Fruit fly (Drosophila melanogaster) whole organism, adult: ENCODE results near the gene soti.

Experiments used
- CG11617 ChIP-seq: fragments of 200-800 bp; sonication (Bioruptor generic); optimal IDR thresholded peaks from 2 replicates; lab custom pipeline; 2017; ENCODE audit warnings: mild to moderate bottlenecking, missing biosample characterization, missing genetic modification reagents, missing genetic modification characterization
- CG12768 ChIP-seq: fragments of 200-800 bp; sonication (Bioruptor generic); optimal IDR thresholded peaks from 2 replicates; lab custom pipeline; 2017; ENCODE audit warnings: missing biosample characterization, missing genetic modification characterization, mild to moderate bottlenecking, moderate library complexity, missing genetic modification reagents
- CG14711 ChIP-seq: fragments of 200-800 bp; sonication (Bioruptor generic); optimal IDR thresholded peaks from 2 replicates; lab custom pipeline; 2018; ENCODE audit warnings: missing biosample characterization, mild to moderate bottlenecking, missing genetic modification characterization, moderate library complexity
- CG1620 ChIP-seq: fragments of 200-800 bp; sonication (Bioruptor generic); optimal IDR thresholded peaks from 2 replicates; lab custom pipeline; 2016; ENCODE audit warnings: missing biosample characterization, missing genetic modification characterization
- CG33017 ChIP-seq: fragments of 200-800 bp; sonication (Bioruptor generic); optimal IDR thresholded peaks from 2 replicates; lab custom pipeline; 2018; ENCODE audit warnings: missing biosample characterization, mild to moderate bottlenecking, missing genetic modification characterization, moderate library complexity
- CG5204 ChIP-seq: fragments of 200-800 bp; sonication (Bioruptor generic); optimal IDR thresholded peaks from 2 replicates; lab custom pipeline; 2016; ENCODE audit warnings: missing biosample characterization, missing genetic modification characterization
- CG7045 ChIP-seq: fragments of 200-800 bp; sonication (Bioruptor generic); optimal IDR thresholded peaks from 2 replicates; lab custom pipeline; 2017; ENCODE audit warnings: missing biosample characterization, mild to moderate bottlenecking, missing genetic modification characterization
- CG7101 ChIP-seq: fragments of 200-800 bp; sonication (Bioruptor generic); optimal IDR thresholded peaks from 2 replicates; lab custom pipeline; 2018; ENCODE audit warnings: missing biosample characterization, mild to moderate bottlenecking, missing genetic modification characterization, moderate library complexity
- Clk ChIP-seq: fragments of 200-800 bp; sonication (Bioruptor generic); optimal IDR thresholded peaks from 2 replicates; lab custom pipeline; 2017; ENCODE audit warnings: missing biosample characterization, missing genetic modification characterization
- Crg-1 ChIP-seq: fragments of 200-800 bp; sonication (Bioruptor generic); optimal IDR thresholded peaks from 2 replicates; lab custom pipeline; 2016; ENCODE audit warnings: missing biosample characterization, missing genetic modification characterization
- Hr96 ChIP-seq: fragments of 200-800 bp; sonication (Bioruptor generic); optimal IDR thresholded peaks from 2 replicates; lab custom pipeline; 2016; ENCODE audit warnings: missing biosample characterization, missing genetic modification characterization
- Mnt ChIP-seq: fragments of 200-800 bp; sonication (Bioruptor generic); optimal IDR thresholded peaks from 2 replicates; lab custom pipeline; 2016; ENCODE audit warnings: missing biosample characterization, mild to moderate bottlenecking, missing genetic modification characterization
- bab1 ChIP-seq: fragments of 200-800 bp; sonication (Bioruptor generic); optimal IDR thresholded peaks from 3 replicates; lab custom pipeline; 2019; ENCODE audit warnings: missing biosample characterization, mild to moderate bottlenecking, missing genetic modification characterization, moderate library complexity
- cic ChIP-seq: fragments of 200-800 bp; sonication (Bioruptor generic); optimal IDR thresholded peaks from 2 replicates; lab custom pipeline; 2017; ENCODE audit warnings: missing biosample characterization, mild to moderate bottlenecking, missing genetic modification characterization, moderate library complexity
- cnc ChIP-seq, 2 experiments: fragments of >200 bp; optimal IDR thresholded peaks; 2 replicates each; lab custom pipeline; 2017
- kay ChIP-seq: fragments of 200-800 bp; sonication (Bioruptor generic); peaks from one replicate; lab custom pipeline; 2016; ENCODE audit warnings: missing biosample characterization, missing genetic modification characterization, borderline replicate concordance
- ovo ChIP-seq: fragments of 200-800 bp; sonication (Bioruptor generic); optimal IDR thresholded peaks from 2 replicates; lab custom pipeline; 2016; ENCODE audit warnings: missing biosample characterization, missing genetic modification characterization
- pad ChIP-seq: fragments of 200-800 bp; sonication (Bioruptor generic); optimal IDR thresholded peaks from 3 replicates; lab custom pipeline; 2017; ENCODE audit warnings: missing biosample characterization, missing genetic modification characterization, mild to moderate bottlenecking, moderate library complexity, missing genetic modification reagents
- tj ChIP-seq: fragments of 200-800 bp; sonication (Bioruptor generic); optimal IDR thresholded peaks from 3 replicates; lab custom pipeline; 2017; ENCODE audit warnings: missing biosample characterization, mild to moderate bottlenecking, missing genetic modification characterization, moderate library complexity
- toe ChIP-seq: fragments of 200-800 bp; sonication (Bioruptor generic); optimal IDR thresholded peaks from 2 replicates; lab custom pipeline; 2016; ENCODE audit warnings: missing biosample characterization, missing genetic modification characterization

The soti gene

dm6 chr3R:14390465-14390864 lies 9.0 kb upstream of the soti start:
- TF ChIP-seq Clk (GFP tag; lab: Kevin White, UChicago) = no peak

- no peak for TF ChIP-seq CG33017 (tag; lab: Kevin White, UChicago)
- no peak for TF ChIP-seq ovo
- TF ChIP-seq CG7045 (GFP tag; lab: Kevin White, UChicago) = no peak
- TF ChIP-seq CG11617 (GFP tag; lab: Kevin White, UChicago) = no peak
- TF ChIP-seq tj (GFP tag; lab: Kevin White, UChicago) = no peak
- no peak for TF ChIP-seq cnc (optimal IDR thresholded peaks at IDR 0.05; lab: Kevin White, UChicago)
- TF ChIP-seq CG7101 (tag; lab: Kevin White, UChicago) = no peak
- no peak for TF ChIP-seq cic (GFP tag; lab: Kevin White, UChicago)
- no peak for TF ChIP-seq CG5204 (GFP tag; lab: Kevin White, UChicago)
- TF ChIP-seq CG14711 (tag; lab: Kevin White, UChicago) = no peak
Measured at dm6 chr3R:14389258-14389657, 7.8 kb upstream of the soti start.

dm6 chr3R:14387840-14388239 lies 6.3 kb upstream of the soti start:
- TF ChIP-seq CG7101 (tag; lab: Kevin White, UChicago) (no peak), Mnt (no peak), CG14711 (tag; lab: Kevin White, UChicago) (no peak), pad (GFP tag; lab: Kevin White, UChicago) (no peak), Clk (GFP tag; lab: Kevin White, UChicago) (no peak)

dm6 chr3R:14386088-14386822 lies 4.8 kb upstream of the soti start:
- no peak for TF ChIP-seq CG33017 (tag; lab: Kevin White, UChicago)
- TF ChIP-seq cnc (optimal IDR thresholded peaks at IDR 0.05; lab: Kevin White, UChicago) = no peak
- no peak for TF ChIP-seq toe (GFP tag; lab: Kevin White, UChicago)
- TF ChIP-seq bab1 = no peak
- TF ChIP-seq CG11617 (GFP tag; lab: Kevin White, UChicago) = no peak
- no peak for TF ChIP-seq Hr96 (GFP tag; lab: Kevin White, UChicago)
- TF ChIP-seq CG7101 (tag; lab: Kevin White, UChicago) = no peak
- no peak for TF ChIP-seq CG1620 (GFP tag; lab: Kevin White, UChicago)
- no peak for TF ChIP-seq pad (GFP tag; lab: Kevin White, UChicago)
- no peak for TF ChIP-seq ovo
- TF ChIP-seq CG12768 = no peak
- no peak for TF ChIP-seq tj (GFP tag; lab: Kevin White, UChicago)
- TF ChIP-seq Clk (GFP tag; lab: Kevin White, UChicago) = no peak

dm6 chr3R:14384502-14384901 lies 3.0 kb upstream of the soti start:
- TF ChIP-seq kay (GFP tag; lab: Kevin White, UChicago) (no peak), ovo (no peak), CG14711 (tag; lab: Kevin White, UChicago) (no peak), Crg-1 (GFP tag; lab: Kevin White, UChicago) (no peak), cnc (optimal IDR thresholded peaks at IDR 0.05; lab: Kevin White, UChicago) (no peak), CG33017 (tag; lab: Kevin White, UChicago) (no peak), bab1 (no peak), toe (GFP tag; lab: Kevin White, UChicago) (no peak), tj (GFP tag; lab: Kevin White, UChicago) (no peak), Mnt (no peak), CG5204 (GFP tag; lab: Kevin White, UChicago) (no peak), CG7045 (GFP tag; lab: Kevin White, UChicago) (no peak), Hr96 (GFP tag; lab: Kevin White, UChicago) (no peak), Clk (GFP tag; lab: Kevin White, UChicago) (no peak)

dm6 chr3R:14382312-14383046 lies 980 bp upstream of the soti start:
- peak; percentile 5 for TF ChIP-seq ovo
- TF ChIP-seq kay (GFP tag; lab: Kevin White, UChicago) = no peak
- no peak for TF ChIP-seq Hr96 (GFP tag; lab: Kevin White, UChicago)
- TF ChIP-seq CG5204 (GFP tag; lab: Kevin White, UChicago) = peak; percentile 39
- peak; percentile 42 for TF ChIP-seq pad (GFP tag; lab: Kevin White, UChicago)
- TF ChIP-seq CG12768 = peak; percentile 76
- TF ChIP-seq CG14711 (tag; lab: Kevin White, UChicago) = peak; percentile 79
- TF ChIP-seq cnc (optimal IDR thresholded peaks at IDR 0.05; lab: Kevin White, UChicago) = no peak
- no peak for TF ChIP-seq Mnt
- peak; percentile 35 for TF ChIP-seq tj (GFP tag; lab: Kevin White, UChicago)
- TF ChIP-seq CG11617 (GFP tag; lab: Kevin White, UChicago) = peak; percentile 66
- TF ChIP-seq Crg-1 (GFP tag; lab: Kevin White, UChicago) = no peak
- TF ChIP-seq CG33017 (tag; lab: Kevin White, UChicago) = peak; percentile 87
- TF ChIP-seq CG7045 (GFP tag; lab: Kevin White, UChicago) = peak; percentile 88
- TF ChIP-seq Clk (GFP tag; lab: Kevin White, UChicago) = peak; percentile 44
- TF ChIP-seq CG1620 (GFP tag; lab: Kevin White, UChicago) = peak; percentile 6
- TF ChIP-seq bab1 = peak; percentile 70
- TF ChIP-seq CG7101 (tag; lab: Kevin White, UChicago) = peak; percentile 80
- no peak for TF ChIP-seq toe (GFP tag; lab: Kevin White, UChicago)
- TF ChIP-seq cic (GFP tag; lab: Kevin White, UChicago) = no peak
